Fruit fly (Drosophila melanogaster): ENCODE data around the gene Unc-76.

Unc-76 gene

DNA sequence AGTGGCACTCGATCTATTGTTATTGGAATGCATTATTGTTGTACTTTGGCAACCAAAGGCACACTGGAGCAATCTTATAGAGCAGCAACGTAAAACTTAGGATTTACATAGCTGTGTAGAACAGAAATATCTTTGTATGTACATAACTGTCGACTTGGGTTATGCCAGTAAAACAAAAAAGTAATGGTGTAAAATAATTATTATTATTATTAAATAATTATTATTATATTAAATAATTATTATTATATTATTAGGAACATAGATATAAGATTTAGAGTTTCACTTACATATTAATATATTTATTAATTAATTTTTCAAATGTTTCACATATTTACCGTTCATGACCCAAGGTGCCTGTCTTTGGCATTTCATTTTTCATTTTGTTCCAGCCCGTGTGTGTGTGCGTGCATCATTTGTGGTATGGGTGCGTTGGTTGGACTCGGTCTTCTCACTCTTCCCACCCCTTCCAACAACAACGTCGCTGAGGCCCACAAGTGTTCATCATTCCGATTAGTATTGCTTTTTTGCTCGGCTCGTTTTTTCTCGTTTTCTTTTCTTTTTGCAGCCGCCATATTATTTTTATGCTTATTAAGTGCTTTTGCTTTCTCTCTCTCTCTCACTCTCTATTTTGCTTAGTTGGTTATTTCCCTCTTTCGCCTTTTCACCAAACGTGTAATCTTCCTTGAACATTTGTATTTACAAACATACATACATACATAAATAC lies 43.7 kb downstream of the Unc-76 start (continued):
- TF ChIP-seq sens (GFP tag) (peak; percentile 94), sug (tag; optimal IDR thresholded peaks at IDR 0.05) (peak; percentile 95), vnd (GFP tag; IDR thresholded peaks at IDR 0.05; ENCODE audit: partially characterized antibody) (peak; percentile 53; the same call in 2 of the 3 replicates), ERR (GFP tag; optimal IDR thresholded peaks at IDR 0.05) (no peak), ftz-f1 (GFP tag; optimal IDR thresholded peaks at IDR 0.05) (no peak), Pdp1 (GFP tag; optimal IDR thresholded peaks at IDR 0.05) (peak; percentile 67 to 88), CG14014 (GFP tag; IDR thresholded peaks at IDR 0.05) (peak; percentile 90), CG10147 (GFP tag; optimal IDR thresholded peaks at IDR 0.05) (peak; percentile 98), CG7839 (tag; optimal IDR thresholded peaks at IDR 0.05) (peak; percentile 99), CG5245 (GFP tag; optimal IDR thresholded peaks at IDR 0.05) (peak; percentile 81), nerfin-2 (GFP tag; IDR thresholded peaks at IDR 0.05; ENCODE audit: partially characterized antibody) (no peak), org-1 (GFP tag; optimal IDR thresholded peaks at IDR 0.05) (peak; percentile 91), Hr3 (GFP tag; optimal IDR thresholded peaks at IDR 0.05) (peak; percentile 98), yki (optimal IDR thresholded peaks at IDR 0.05) (peak; percentile 14), CG17802 (tag; optimal IDR thresholded peaks at IDR 0.05) (peak; percentile 78), da (GFP tag; optimal IDR thresholded peaks at IDR 0.05) (no peak), Fer2 (tag; optimal IDR thresholded peaks at IDR 0.05) (peak; percentile 92), exex (tag; optimal IDR thresholded peaks at IDR 0.05) (peak; percentile 87), Side (GFP tag; optimal IDR thresholded peaks at IDR 0.05) (peak; percentile 29), CG33557 (GFP tag; optimal IDR thresholded peaks at IDR 0.05) (peak; percentile 99), CG15011 (GFP tag; optimal IDR thresholded peaks at IDR 0.05) (peak; percentile 77), pb (GFP tag; optimal IDR thresholded peaks at IDR 0.05) (peak; percentile 72), Sox100B (GFP tag; optimal IDR thresholded peaks at IDR 0.05) (peak; percentile 100), CG34422 (GFP tag; IDR thresholded peaks at IDR 0.05) (peak; percentile 89; the same call in 2 of the 3 replicates), vvl (GFP tag; IDR thresholded peaks at IDR 0.05) (peak; percentile 90), mirr (GFP tag; optimal IDR thresholded peaks at IDR 0.05) (peak; percentile 50), CG10267 (tag; optimal IDR thresholded peaks at IDR 0.05) (peak; percentile 96), sqz (GFP tag; optimal IDR thresholded peaks at IDR 0.05) (peak; percentile 78), Jarid2 (GFP tag; optimal IDR thresholded peaks at IDR 0.05) (peak; percentile 83), Hmr (GFP tag; optimal IDR thresholded peaks at IDR 0.05) (peak; percentile 98), CG12219 (GFP tag; optimal IDR thresholded peaks at IDR 0.05) (peak; percentile 89), CG9876 (GFP tag; optimal IDR thresholded peaks at IDR 0.05) (peak; percentile 66), CG4360 (GFP tag; IDR thresholded peaks at IDR 0.05) (peak; percentile 77), CG16779 (GFP tag; IDR thresholded peaks at IDR 0.05) (peak; percentile 62; the same call in 1 of the 2 replicates), slou (GFP tag; optimal IDR thresholded peaks at IDR 0.05) (peak; percentile 90), Mad (GFP tag; optimal IDR thresholded peaks at IDR 0.05) (peak; percentile 60), Poxn (GFP tag; IDR thresholded peaks at IDR 0.05) (peak; percentile 78), Dad (GFP tag; optimal IDR thresholded peaks at IDR 0.05) (peak; percentile 76), Mes4 (GFP tag; optimal IDR thresholded peaks at IDR 0.05) (peak; percentile 55), CG2116 (GFP tag; optimal IDR thresholded peaks at IDR 0.05) (peak; percentile 77), chinmo (GFP tag; IDR thresholded peaks at IDR 0.05; ENCODE audit: partially characterized antibody) (no peak), disco-r (GFP tag; optimal IDR thresholded peaks at IDR 0.05) (peak; percentile 45), dati (GFP tag; IDR thresholded peaks at IDR 0.05) (peak; percentile 60), peb (GFP tag; IDR thresholded peaks at IDR 0.05) (peak; percentile 74), CG17186 (GFP tag; optimal IDR thresholded peaks at IDR 0.05) (peak; percentile 50), Dfd (GFP tag; optimal IDR thresholded peaks at IDR 0.05) (no peak), CG7987 (GFP tag; optimal IDR thresholded peaks at IDR 0.05) (peak; percentile 66), CG10565 (GFP tag; optimal IDR thresholded peaks at IDR 0.05) (peak; percentile 80), E2f2 (GFP tag; IDR thresholded peaks at IDR 0.05) (peak; percentile 73), CG7928 (GFP tag; optimal IDR thresholded peaks at IDR 0.05) (peak; percentile 68)
